Worm (Caenorhabditis elegans): ENCODE results near the gene fbxa-151.

The fbxa-151 gene

DNA sequence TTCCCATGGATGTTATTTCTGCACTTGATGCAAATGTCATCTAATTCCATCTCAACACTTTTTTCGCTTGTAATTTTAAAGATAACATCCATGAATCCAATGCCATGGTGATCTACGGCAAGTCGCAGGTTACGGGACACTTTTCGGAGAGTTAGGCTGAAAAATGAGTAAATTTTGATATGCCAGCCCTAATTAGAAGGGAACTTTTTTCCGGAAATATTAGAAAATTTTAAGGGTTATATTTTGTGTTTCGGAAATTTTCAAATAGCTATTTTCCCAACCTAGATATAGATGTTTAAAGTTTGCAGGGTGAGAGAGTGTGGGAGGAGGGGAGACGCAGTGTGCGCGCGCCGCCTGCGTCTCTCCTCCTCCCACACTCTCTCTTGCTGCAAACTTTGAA lies 40.6 kb upstream of the fbxa-151 start:
- TF ChIP-seq nhr-77 (tag; optimal IDR thresholded peaks at IDR 0.05) (no peak), fos-1 (tag; optimal IDR thresholded peaks at IDR 0.05) (no peak), dmd-4 (tag; optimal IDR thresholded peaks at IDR 0.05) (no peak), ceh-82 (tag; optimal IDR thresholded peaks at IDR 0.05) (no peak), ZK546.5 (tag; optimal IDR thresholded peaks at IDR 0.05) (no peak), elt-3 (tag; optimal IDR thresholded peaks at IDR 0.05) (no peak), nhr-23 (tag; optimal IDR thresholded peaks at IDR 0.05) (no peak), nhr-6 (tag; optimal IDR thresholded peaks at IDR 0.05) (no peak), lin-13 (GFP tag; optimal IDR thresholded peaks at IDR 0.05) (no peak), mab-5 (tag; optimal IDR thresholded peaks at IDR 0.05) (no peak), ztf-11 (tag; optimal IDR thresholded peaks at IDR 0.05) (no peak), lin-39 (tag; optimal IDR thresholded peaks at IDR 0.05) (no peak), aly-2 (tag; optimal IDR thresholded peaks at IDR 0.05) (no peak), Y55F3AM.14 (GFP tag; optimal IDR thresholded peaks at IDR 0.05) (no peak), ama-1 (optimal IDR thresholded peaks at IDR 0.05) (no peak)

DNA sequence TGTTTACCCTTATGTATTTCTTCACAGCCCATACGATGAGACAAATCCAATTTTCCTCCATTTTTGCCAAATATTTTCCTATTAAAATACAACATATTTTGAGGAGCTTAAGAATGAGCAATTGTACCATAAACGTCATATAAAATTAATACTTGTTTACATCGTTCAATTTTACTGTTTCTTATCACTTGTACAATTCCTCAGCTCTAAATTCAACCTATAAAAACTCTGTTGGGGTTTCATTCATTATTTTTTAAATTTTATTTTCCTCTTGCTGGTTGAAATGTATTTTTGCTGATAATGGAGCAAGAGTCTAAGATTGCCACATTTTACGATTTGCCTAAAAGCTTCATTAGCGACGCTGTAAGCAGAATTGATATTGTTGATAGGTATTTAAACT lies 36.7 kb upstream of the fbxa-151 start, which contains the start of gene fbxa-75:
Gene fbxa-75, plus strand, starts transcription at position 301 of the 400 bp plus-strand sequence.
- TF ChIP-seq skn-1 (tag; optimal IDR thresholded peaks at IDR 0.05) (no peak), F13H6.1 (tag; optimal IDR thresholded peaks at IDR 0.05) (no peak), egl-27 (tag; optimal IDR thresholded peaks at IDR 0.05) (no peak), nhr-237 (tag; optimal IDR thresholded peaks at IDR 0.05) (no peak), mab-5 (tag; optimal IDR thresholded peaks at IDR 0.05) (no peak), zag-1 (tag; optimal IDR thresholded peaks at IDR 0.05) (no peak), peb-1 (tag; optimal IDR thresholded peaks at IDR 0.05) (no peak), nhr-12 (tag; optimal IDR thresholded peaks at IDR 0.05) (no peak), C34F6.9 (tag; optimal IDR thresholded peaks at IDR 0.05) (no peak), nhr-77 (tag; optimal IDR thresholded peaks at IDR 0.05) (no peak)

DNA sequence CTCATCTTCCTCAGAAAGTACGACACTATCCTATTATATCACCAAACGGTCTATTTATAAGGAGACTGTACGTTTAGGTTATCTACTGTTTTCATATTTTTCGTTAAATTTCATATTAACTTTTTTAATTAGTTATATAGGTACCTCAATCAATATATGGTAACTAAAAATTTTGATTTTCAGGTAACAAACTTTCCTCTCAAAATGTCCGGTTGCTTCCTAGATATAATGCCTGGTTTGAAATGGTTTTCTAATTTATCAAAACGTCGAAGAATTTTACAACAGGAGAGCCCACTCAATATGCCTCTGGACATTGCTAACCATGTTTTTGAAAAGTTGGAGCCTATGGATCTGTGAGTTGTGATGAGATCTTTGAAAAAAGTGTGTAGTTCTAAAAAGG lies 30.9 kb upstream of the fbxa-151 start, which contains the start of gene fbxa-28:
Gene fbxa-28, plus strand, starts transcription at position 301 of the 400 bp plus-strand sequence.
- TF ChIP-seq egl-27 (tag; optimal IDR thresholded peaks at IDR 0.05) (no peak), alr-1 (tag; optimal IDR thresholded peaks at IDR 0.05) (no peak), lsy-2 (tag; optimal IDR thresholded peaks at IDR 0.05) (no peak), ceh-16 (tag; optimal IDR thresholded peaks at IDR 0.05) (no peak), nhr-10 (tag; optimal IDR thresholded peaks at IDR 0.05) (no peak), ama-1 (optimal IDR thresholded peaks at IDR 0.05) (no peak), unc-62 (GFP tag; optimal IDR thresholded peaks at IDR 0.05) (no peak), F13H6.1 (tag; optimal IDR thresholded peaks at IDR 0.05) (no peak), snpc-4 (tag; optimal IDR thresholded peaks at IDR 0.05) (no peak), unc-39 (tag; optimal IDR thresholded peaks at IDR 0.05) (no peak), nhr-12 (tag; optimal IDR thresholded peaks at IDR 0.05) (no peak)

DNA sequence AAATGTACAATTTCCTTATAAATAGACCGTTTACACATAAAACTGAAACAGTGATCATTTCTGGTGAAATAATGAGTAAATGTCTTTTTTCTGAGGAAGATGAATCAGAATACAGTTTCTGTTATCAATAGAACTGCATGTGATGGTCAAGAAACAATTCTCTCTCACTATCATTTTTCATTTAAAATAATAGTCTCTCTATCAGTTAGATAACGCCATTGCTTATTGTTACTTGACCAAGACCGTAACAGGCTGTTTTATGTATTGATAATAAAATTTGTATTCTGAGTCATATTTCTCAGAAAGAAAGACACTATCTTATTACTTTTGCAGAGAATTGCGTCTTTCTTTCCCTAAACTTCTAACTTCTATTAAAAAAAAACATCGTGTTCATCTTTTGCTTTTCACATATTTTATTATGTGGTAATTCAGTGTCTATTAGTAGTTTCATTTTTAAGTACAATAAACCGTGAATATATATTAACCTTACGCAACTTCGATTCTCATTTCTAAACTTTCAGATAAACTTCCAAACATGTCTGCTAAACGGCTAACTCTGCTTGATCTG lies 28.5 kb upstream of the fbxa-151 start, which contains the start of gene fbxa-35:
Gene fbxa-35, plus strand, starts transcription at position 518 of the 568 bp plus-strand sequence.
- TF ChIP-seq fos-1 (tag; optimal IDR thresholded peaks at IDR 0.05) (peak; percentile 87), lsy-2 (tag; optimal IDR thresholded peaks at IDR 0.05) (no peak)

DNA sequence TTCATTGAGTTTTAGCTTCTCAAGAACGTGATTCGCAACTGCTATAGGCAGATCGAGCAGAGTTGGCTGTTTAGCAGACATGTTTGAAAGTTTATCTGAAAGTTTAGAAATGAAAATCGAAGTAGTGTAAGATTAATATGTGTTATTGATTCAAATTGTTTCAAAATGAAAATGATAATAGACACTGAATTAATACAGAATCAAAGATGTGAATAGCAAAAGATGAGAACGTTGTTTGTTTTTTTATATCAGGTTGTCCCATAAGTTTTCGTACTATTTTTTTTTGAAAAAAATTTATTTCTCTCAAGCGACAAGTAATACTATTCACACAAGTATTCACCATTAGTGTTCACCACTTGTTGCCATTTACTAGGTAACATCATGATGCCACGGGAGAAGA lies 26.4 kb upstream of the fbxa-151 start, which contains the start of gene fbxa-36:
Gene fbxa-36, minus strand, starts transcription at position 101 of the 400 bp plus-strand sequence.
- no peak for TF ChIP-seq sma-9 (GFP tag; optimal IDR thresholded peaks at IDR 0.05)
- TF ChIP-seq sma-9 (tag; optimal IDR thresholded peaks at IDR 0.05), result no peak
- no peak for TF ChIP-seq egl-27 (tag; optimal IDR thresholded peaks at IDR 0.05)
- TF ChIP-seq nhr-25 (tag; optimal IDR thresholded peaks at IDR 0.05), result no peak
- no peak for TF ChIP-seq ceh-82 (tag; optimal IDR thresholded peaks at IDR 0.05)
- no peak for TF ChIP-seq unc-55 (GFP tag; optimal IDR thresholded peaks at IDR 0.05)
- no peak for TF ChIP-seq ztf-1 (GFP tag; conservative IDR thresholded peaks at IDR 0.05)
- no peak for TF ChIP-seq ztf-11 (tag; optimal IDR thresholded peaks at IDR 0.05)
- TF ChIP-seq zag-1 (tag; optimal IDR thresholded peaks at IDR 0.05), result no peak
- TF ChIP-seq nhr-11 (tag; optimal IDR thresholded peaks at IDR 0.05), result no peak
- TF ChIP-seq aly-2 (tag; optimal IDR thresholded peaks at IDR 0.05), result no peak
- TF ChIP-seq snpc-4 (tag; optimal IDR thresholded peaks at IDR 0.05), result no peak
- TF ChIP-seq Y55F3AM.14 (GFP tag; optimal IDR thresholded peaks at IDR 0.05), result no peak
- TF ChIP-seq lin-39 (tag; optimal IDR thresholded peaks at IDR 0.05), result no peak
- TF ChIP-seq mbf-1 (tag; optimal IDR thresholded peaks at IDR 0.05), result no peak
